Worm (Caenorhabditis elegans): ENCODE data around the gene har-1.

har-1 gene

ce11 chrIII:4157298-4157697 lies 5.4 kb downstream of the har-1 start, which contains the start of gene C16C10.9:
C16C10.9 (minus strand) TSS chrIII:4157398.
- TF ChIP-seq pqm-1 (tag; optimal IDR thresholded peaks at IDR 0.05) (no peak), rnt-1 (tag; optimal IDR thresholded peaks at IDR 0.05) (no peak), tbx-2 (tag; optimal IDR thresholded peaks at IDR 0.05) (no peak), aha-1 (tag; optimal IDR thresholded peaks at IDR 0.05) (no peak), C34B4.2 (tag; optimal IDR thresholded peaks at IDR 0.05) (no peak), fos-1 (tag; optimal IDR thresholded peaks at IDR 0.05) (no peak), swsn-7 (tag; optimal IDR thresholded peaks at IDR 0.05) (no peak), tlp-1 (tag; optimal IDR thresholded peaks at IDR 0.05) (no peak), isw-1 (GFP tag; IDR thresholded peaks at IDR 0.05) (no peak), ets-5 (GFP tag; IDR thresholded peaks at IDR 0.05) (no peak), lin-35 (GFP tag; optimal IDR thresholded peaks at IDR 0.05) (no peak), dsc-1 (tag; optimal IDR thresholded peaks at IDR 0.05) (no peak), egl-13 (tag; optimal IDR thresholded peaks at IDR 0.05) (no peak), sox-4 (tag; optimal IDR thresholded peaks at IDR 0.05) (no peak), lin-14 (GFP tag; optimal IDR thresholded peaks at IDR 0.05) (no peak), fkh-4 (tag; optimal IDR thresholded peaks at IDR 0.05; ENCODE audit: borderline replicate concordance) (no peak), xbp-1 (tag; optimal IDR thresholded peaks at IDR 0.05) (no peak), nhr-20 (tag; optimal IDR thresholded peaks at IDR 0.05) (no peak)

DNA sequence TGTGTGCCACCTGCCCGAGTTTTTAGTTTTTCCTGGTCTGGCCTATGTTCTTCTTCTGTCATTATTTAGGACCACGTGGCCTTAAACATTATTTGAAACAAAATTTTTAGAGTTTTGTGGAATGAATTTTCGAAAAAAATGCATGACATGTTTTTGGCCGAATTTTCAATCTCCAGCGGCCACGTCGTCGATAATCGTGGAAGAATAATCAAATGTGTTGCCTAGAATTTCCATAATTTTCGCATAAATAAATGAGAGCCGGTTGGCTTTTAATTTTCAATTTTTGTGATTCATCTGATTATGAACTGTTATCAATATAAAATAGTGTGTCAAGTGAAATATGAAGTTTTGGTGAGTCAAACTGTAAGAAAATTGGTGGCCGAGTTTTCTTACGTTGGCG lies 9.1 kb downstream of the har-1 start, which contains the start of gene C01G12.16:
TSS of gene C01G12.16 (plus strand) at position 301 of the 400 bp plus-strand sequence.
- TF ChIP-seq alr-1 (tag; optimal IDR thresholded peaks at IDR 0.05; ENCODE audit: borderline replicate concordance) (no peak), ets-5 (GFP tag; IDR thresholded peaks at IDR 0.05) (no peak), F16B12.6 (tag; optimal IDR thresholded peaks at IDR 0.05) (no peak), dsc-1 (tag; optimal IDR thresholded peaks at IDR 0.05) (no peak), dpl-1 (GFP tag; optimal IDR thresholded peaks at IDR 0.05) (no peak), zag-1 (tag; optimal IDR thresholded peaks at IDR 0.05) (no peak), aly-2 (tag; optimal IDR thresholded peaks at IDR 0.05) (no peak), isw-1 (GFP tag; IDR thresholded peaks at IDR 0.05) (no peak), egl-27 (tag; optimal IDR thresholded peaks at IDR 0.05) (no peak), lin-35 (GFP tag; optimal IDR thresholded peaks at IDR 0.05) (no peak), unc-30 (tag; optimal IDR thresholded peaks at IDR 0.05) (no peak), nhr-90 (tag; optimal IDR thresholded peaks at IDR 0.05; ENCODE audit: poor library complexity) (no peak), nhr-84 (tag; optimal IDR thresholded peaks at IDR 0.05) (no peak), ceh-90 (tag; optimal IDR thresholded peaks at IDR 0.05) (no peak), efl-3 (GFP tag; optimal IDR thresholded peaks at IDR 0.05) (no peak), fkh-10 (GFP tag; optimal IDR thresholded peaks at IDR 0.05) (no peak), sup-37 (GFP tag; optimal IDR thresholded peaks at IDR 0.05) (no peak)

- no peak for TF ChIP-seq snu-23 (GFP tag; optimal IDR thresholded peaks at IDR 0.05)
- TF ChIP-seq fkh-8 (tag; optimal IDR thresholded peaks at IDR 0.05) = no peak
- TF ChIP-seq sup-37 (GFP tag; optimal IDR thresholded peaks at IDR 0.05) = no peak
- TF ChIP-seq fos-1 (tag; optimal IDR thresholded peaks at IDR 0.05) = no peak
- TF ChIP-seq efl-3 (GFP tag; optimal IDR thresholded peaks at IDR 0.05) = no peak
- no peak for TF ChIP-seq lir-3 (tag; optimal IDR thresholded peaks at IDR 0.05; ENCODE audit: poor library complexity)
- TF ChIP-seq snpc-4 (tag; optimal IDR thresholded peaks at IDR 0.05) = no peak
- no peak for TF ChIP-seq efl-1 (optimal IDR thresholded peaks at IDR 0.05)
- TF ChIP-seq efl-1 (GFP tag; optimal IDR thresholded peaks at IDR 0.05 in 1 of 2) = no peak
- TF ChIP-seq fkh-10 (GFP tag; optimal IDR thresholded peaks at IDR 0.05) = no peak
- TF ChIP-seq lin-35 (GFP tag; optimal IDR thresholded peaks at IDR 0.05) = no peak
- no peak for TF ChIP-seq pag-3 (tag; optimal IDR thresholded peaks at IDR 0.05; ENCODE audit: borderline replicate concordance, insufficient read depth)
- no peak for TF ChIP-seq unc-130 (tag; optimal IDR thresholded peaks at IDR 0.05)
- TF ChIP-seq nhr-71 (tag; optimal IDR thresholded peaks at IDR 0.05) = no peak
Observed at ce11 chrIII:4164071-4164470, 12.2 kb downstream of the har-1 start, which contains the start of gene C16C10.8. C16C10.8 (minus strand) TSS chrIII:4164171.
